Worm (Caenorhabditis elegans): Measurements from ENCODE around the gene pfd-5.

pfd-5 gene

DNA sequence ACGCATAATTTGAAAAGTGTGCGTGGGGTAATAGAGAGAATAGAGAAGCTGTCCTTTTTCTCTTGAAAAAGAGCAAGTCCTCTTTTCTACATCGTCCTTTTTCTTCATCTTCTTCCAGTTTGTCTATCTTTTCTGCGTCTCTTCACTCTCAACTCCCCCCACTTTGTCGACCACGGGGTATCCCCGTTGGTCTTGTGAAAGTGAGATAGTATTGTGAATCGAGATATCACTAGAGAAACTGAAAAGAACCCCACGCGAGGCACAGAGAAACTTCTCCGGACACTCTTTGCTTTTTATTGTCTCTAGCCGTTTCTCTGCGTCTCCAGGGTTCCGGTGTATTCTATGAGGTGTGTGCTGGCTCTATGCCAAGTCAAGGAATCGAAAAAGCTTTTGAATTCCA, 43.1 kb downstream of the pfd-5 start:
- no peak for TF ChIP-seq ceh-63 (GFP tag; optimal IDR thresholded peaks at IDR 0.05)
- no peak for TF ChIP-seq hlh-17 (GFP tag; optimal IDR thresholded peaks at IDR 0.05; ENCODE audit: borderline replicate concordance)
- TF ChIP-seq xbp-1 (tag; optimal IDR thresholded peaks at IDR 0.05) = peak; percentile 88
- peak; percentile 91 to 99 for TF ChIP-seq mdl-1 (tag; optimal IDR thresholded peaks at IDR 0.05)
- peak; percentile 72 for TF ChIP-seq lin-39 (tag; optimal IDR thresholded peaks at IDR 0.05)
- TF ChIP-seq dpl-1 (GFP tag; optimal IDR thresholded peaks at IDR 0.05) = peak; percentile 64 to 74 (median 72)
- peak; percentile 94 for TF ChIP-seq swsn-7 (tag; optimal IDR thresholded peaks at IDR 0.05)
- TF ChIP-seq alr-1 (tag; optimal IDR thresholded peaks at IDR 0.05; ENCODE audit: borderline replicate concordance) = no peak
- no peak for TF ChIP-seq unc-30 (tag; optimal IDR thresholded peaks at IDR 0.05)
- peak; percentile 69 for TF ChIP-seq aly-2 (tag; optimal IDR thresholded peaks at IDR 0.05)
- peak; percentile 41 for TF ChIP-seq sup-37 (GFP tag; optimal IDR thresholded peaks at IDR 0.05)
- peak; percentile 86 for TF ChIP-seq irx-1 (tag; optimal IDR thresholded peaks at IDR 0.05)
- peak in 1 of 2 experiments; percentile 43 for TF ChIP-seq ztf-11 (tag; optimal IDR thresholded peaks at IDR 0.05)
- TF ChIP-seq fkh-4 (tag; optimal IDR thresholded peaks at IDR 0.05; ENCODE audit: borderline replicate concordance) = peak; percentile 13
- TF ChIP-seq pqm-1 (tag; optimal IDR thresholded peaks at IDR 0.05) = peak; percentile 51
- peak; percentile 98 for TF ChIP-seq fkh-8 (tag; optimal IDR thresholded peaks at IDR 0.05)
- peak; percentile 99 for TF ChIP-seq lin-14 (GFP tag; optimal IDR thresholded peaks at IDR 0.05)
- no peak for TF ChIP-seq unc-62 (GFP tag; optimal IDR thresholded peaks at IDR 0.05)
- TF ChIP-seq nhr-12 (tag; optimal IDR thresholded peaks at IDR 0.05) = no peak
- peak; percentile 86 for TF ChIP-seq nhr-90 (tag; optimal IDR thresholded peaks at IDR 0.05; ENCODE audit: poor library complexity)
- TF ChIP-seq ceh-8 (GFP tag; optimal IDR thresholded peaks at IDR 0.05) = peak; percentile 82
- peak; percentile 99 for TF ChIP-seq nhr-71 (tag; optimal IDR thresholded peaks at IDR 0.05)
- TF ChIP-seq tlp-1 (tag; optimal IDR thresholded peaks at IDR 0.05) = no peak
- TF ChIP-seq sox-4 (tag; optimal IDR thresholded peaks at IDR 0.05) = peak; percentile 62
- TF ChIP-seq dsc-1 (tag; optimal IDR thresholded peaks at IDR 0.05) = peak; percentile 86
- TF ChIP-seq blmp-1 (tag; optimal IDR thresholded peaks at IDR 0.05) = peak; percentile 70
- TF ChIP-seq skn-1 (tag; optimal IDR thresholded peaks at IDR 0.05) = peak; percentile 70
- TF ChIP-seq ama-1 (optimal IDR thresholded peaks at IDR 0.05) = peak; percentile 83
- peak; percentile 97 for TF ChIP-seq snu-23 (GFP tag; optimal IDR thresholded peaks at IDR 0.05)
- peak; percentile 75 for TF ChIP-seq hpl-2 (GFP tag; optimal IDR thresholded peaks at IDR 0.05)
- peak; percentile 88 for TF ChIP-seq jun-1 (tag; optimal IDR thresholded peaks at IDR 0.05)
- peak; percentile 79 to 92 (median 89) for TF ChIP-seq ceh-82 (tag; optimal IDR thresholded peaks at IDR 0.05)
- TF ChIP-seq C04F5.9 (tag; optimal IDR thresholded peaks at IDR 0.05) = peak; percentile 43
- no peak for TF ChIP-seq efl-3 (GFP tag; optimal IDR thresholded peaks at IDR 0.05)
- no peak for TF ChIP-seq hlh-4 (tag; optimal IDR thresholded peaks at IDR 0.05)
- TF ChIP-seq mef-2 (tag; optimal IDR thresholded peaks at IDR 0.05) = no peak
- no peak for TF ChIP-seq ets-5 (GFP tag; IDR thresholded peaks at IDR 0.05)
- peak; percentile 87 to 92 for TF ChIP-seq efl-1 (optimal IDR thresholded peaks at IDR 0.05)
- peak; percentile 61 to 97 for TF ChIP-seq efl-1 (GFP tag; optimal IDR thresholded peaks at IDR 0.05 in 1 of 2)
- no peak for TF ChIP-seq sptf-1 (tag; optimal IDR thresholded peaks at IDR 0.05)
- TF ChIP-seq zip-4 (GFP tag; optimal IDR thresholded peaks at IDR 0.05) = peak; percentile 49
- TF ChIP-seq C16A3.4 (tag; optimal IDR thresholded peaks at IDR 0.05) = peak; percentile 87
- TF ChIP-seq mep-1 (tag; optimal IDR thresholded peaks at IDR 0.05) = peak; percentile 94
- TF ChIP-seq lsy-2 (tag; optimal IDR thresholded peaks at IDR 0.05) = peak; percentile 92 to 94
- TF ChIP-seq aha-1 (tag; optimal IDR thresholded peaks at IDR 0.05) = peak; percentile 34
- TF ChIP-seq lir-3 (tag; optimal IDR thresholded peaks at IDR 0.05; ENCODE audit: poor library complexity) = peak; percentile 75
- peak; percentile 79 for TF ChIP-seq zag-1 (tag; optimal IDR thresholded peaks at IDR 0.05)
- TF ChIP-seq nhr-28 (tag; optimal IDR thresholded peaks at IDR 0.05) = no peak
- TF ChIP-seq lin-13 (GFP tag; optimal IDR thresholded peaks at IDR 0.05) = peak; percentile 89
- TF ChIP-seq nhr-19 (GFP tag; conservative IDR thresholded peaks at IDR 0.05) = peak; percentile 93
- no peak for TF ChIP-seq Y116A8C.19 (tag; optimal IDR thresholded peaks at IDR 0.05; ENCODE audit: borderline replicate concordance)
- TF ChIP-seq ztf-4 (tag; optimal IDR thresholded peaks at IDR 0.05) = peak; percentile 94
- peak; percentile 57 for TF ChIP-seq unc-130 (tag; optimal IDR thresholded peaks at IDR 0.05)

All from whole organism, L1 larva.